Fruit fly (Drosophila melanogaster) whole organism, wandering third instar larva: ENCODE measurements around the gene Srp54k.

Experiments
- Dif ChIP-seq: fragments of 200-275, 200-300 bp; sonication (Bioruptor generic); optimal IDR thresholded peaks from 2 replicates; lab custom pipeline; 2018; ENCODE audit warnings: missing biosample characterization, missing genetic modification characterization; ENCODE audit not compliant: partially characterized antibody
- Myc ChIP-seq: fragments of >200 bp; optimal IDR thresholded peaks from 2 replicates; lab custom pipeline; 2017
- N ChIP-seq: fragments of >200 bp; optimal IDR thresholded peaks from 2 replicates; lab custom pipeline; 2018; ENCODE audit warnings: missing biosample characterization, missing external identifiers, missing genetic modification characterization
- h ChIP-seq: fragments of 200-800 bp; sonication (Bioruptor generic); optimal IDR thresholded peaks from 3 replicates; lab custom pipeline; 2016; ENCODE audit warnings: missing biosample characterization, mild to moderate bottlenecking, missing genetic modification characterization
- psq ChIP-seq: fragments of 200-800 bp; sonication (Bioruptor generic); optimal IDR thresholded peaks from 3 replicates; lab custom pipeline; 2017; ENCODE audit warnings: missing biosample characterization, mild to moderate bottlenecking, missing genetic modification characterization, moderate library complexity

dm6 chr3L:5176789-5177188, 24.3 kb downstream of the Srp54k start:
- TF ChIP-seq Dif (no peak), Myc (no peak), psq (GFP tag; lab: Kevin White, UChicago) (peak; percentile 9), N (GFP tag; lab: Kevin White, UChicago) (no peak), h (peak; percentile 32)
